Worm (Caenorhabditis elegans) whole organism, young adult: ENCODE results near the gene E04F6.9.

Source experiments
- B0035.1 ChIP-seq: sonication (generic microtip); optimal IDR thresholded peaks from 2 replicates; lab custom pipeline; 2016; ENCODE audit warnings: missing genetic modification characterization, mild to moderate bottlenecking, missing compliant biosample characterization, missing genotype, missing genetic modification reagents
- C06A6.2 ChIP-seq: fragments of 200-800 bp; sonication (Bioruptor generic); conservative IDR thresholded peaks from 2 replicates; pipeline ENCODE4 v1.3.6; 2022; ENCODE audit warnings: missing genetic modification characterization, missing compliant biosample characterization
- C17E4.6 ChIP-seq: fragments of 200-800 bp; sonication (Bioruptor generic); IDR thresholded peaks from 2 replicates; pipeline ENCODE4 v1.3.6; 2022; ENCODE audit warnings: missing genetic modification reagents, missing genetic modification characterization, missing compliant biosample characterization
- F10E7.11 ChIP-seq: sonication (generic microtip); optimal IDR thresholded peaks from 2 replicates; lab custom pipeline; 2017; ENCODE audit warnings: mild to moderate bottlenecking, missing genetic modification characterization, moderate library complexity, missing compliant biosample characterization
- F39B2.1 ChIP-seq: fragments of 200-800 bp; sonication (Bioruptor generic); IDR thresholded peaks from 2 replicates; pipeline ENCODE4 v1.3.6; 2022; ENCODE audit warnings: missing genetic modification reagents, missing genetic modification characterization, missing compliant biosample characterization
- F49E8.2 ChIP-seq: sonication (generic microtip); optimal IDR thresholded peaks from 3 replicates; lab custom pipeline; 2017; ENCODE audit warnings: missing genetic modification characterization, mild to moderate bottlenecking, missing compliant biosample characterization, antibody characterized with exemption, moderate library complexity; ENCODE audit not compliant: insufficient read depth
- F57C9.4 ChIP-seq: sonication (generic microtip); optimal IDR thresholded peaks from 2 replicates; lab custom pipeline; 2017; ENCODE audit warnings: mild to moderate bottlenecking, missing genetic modification characterization, missing compliant biosample characterization
- T07F8.4 ChIP-seq: sonication (generic microtip); optimal IDR thresholded peaks from 2 replicates; lab custom pipeline; 2016; ENCODE audit warnings: mild to moderate bottlenecking, missing genetic modification characterization, moderate library complexity, missing compliant biosample characterization
- Y79H2A.3 ChIP-seq: fragments of 200-800 bp; sonication (Bioruptor generic); conservative IDR thresholded peaks from 2 replicates; pipeline ENCODE4 v1.3.6; 2022; ENCODE audit warnings: missing genetic modification reagents, missing genetic modification characterization, missing compliant biosample characterization
- ama-1 ChIP-seq, 3 experiments: fragments of 150-350 bp in 1 of 3; sonication (generic microtip) in 2 of 3; optimal IDR thresholded peaks; 2 replicates each; lab custom pipeline; 2014 to 2018; ENCODE audit warnings: missing biosample characterization in 2 of 3, missing genetic modification characterization in 2 of 3, missing genetic modification reagents in 2 of 3
- atf-7 ChIP-seq: sonication (generic microtip); optimal IDR thresholded peaks from 2 replicates; lab custom pipeline; 2017; ENCODE audit warnings: mild to moderate bottlenecking, missing genetic modification characterization, missing compliant biosample characterization
- bed-1 ChIP-seq: fragments of 200-800 bp; sonication (Bioruptor generic); IDR thresholded peaks from 2 replicates; pipeline ENCODE4 v1.3.6; 2022; ENCODE audit warnings: missing genetic modification reagents, missing genetic modification characterization, missing compliant biosample characterization
- bed-2 ChIP-seq: fragments of 200-800 bp; sonication (Bioruptor generic); IDR thresholded peaks from 2 replicates; pipeline ENCODE4 v1.3.6; 2022; ENCODE audit warnings: missing genetic modification reagents, missing genetic modification characterization, missing compliant biosample characterization
- ccch-3 ChIP-seq: fragments of 200-800 bp; sonication (Bioruptor generic); optimal IDR thresholded peaks from 2 replicates; lab custom pipeline; 2018; ENCODE audit warnings: mild to moderate bottlenecking, missing genetic modification characterization, missing compliant biosample characterization
- dox-1 ChIP-seq: fragments of 200-800 bp; sonication (Bioruptor generic); IDR thresholded peaks from 2 replicates; pipeline ENCODE4 v1.3.6; 2022; ENCODE audit warnings: missing genetic modification reagents, missing genetic modification characterization, missing compliant biosample characterization
- dpl-1 ChIP-seq: fragments of 150-350 bp; optimal IDR thresholded peaks from 2 replicates; lab custom pipeline; 2014; ENCODE audit warnings: missing biosample characterization, missing genetic modification reagents, missing genetic modification characterization
- efl-1 ChIP-seq: fragments of 150-350 bp; optimal IDR thresholded peaks from 2 replicates; lab custom pipeline; 2014; ENCODE audit warnings: missing biosample characterization, missing genetic modification reagents, missing genetic modification characterization
- egrh-3 ChIP-seq: fragments of 200-800 bp; sonication (Bioruptor generic); IDR thresholded peaks from 2 replicates; pipeline ENCODE4 v1.3.6; 2022; ENCODE audit warnings: missing genetic modification reagents, missing genetic modification characterization, missing compliant biosample characterization
- fkh-3 ChIP-seq: sonication (generic microtip); optimal IDR thresholded peaks from 2 replicates; lab custom pipeline; 2016; ENCODE audit warnings: mild to moderate bottlenecking, missing genetic modification characterization, missing compliant biosample characterization
- hlh-12 ChIP-seq: sonication (generic microtip); optimal IDR thresholded peaks from 2 replicates; lab custom pipeline; 2016; ENCODE audit warnings: missing genetic modification characterization, missing compliant biosample characterization
- hmg-1.2 ChIP-seq: fragments of 200-800 bp; sonication (Bioruptor generic); IDR thresholded peaks from 2 replicates; pipeline ENCODE4 v1.3.6; 2022; ENCODE audit warnings: missing genetic modification reagents, missing genetic modification characterization, missing compliant biosample characterization
- hsf-1 ChIP-seq: fragments of 200-800 bp; sonication (Bioruptor generic); IDR thresholded peaks from 2 replicates; pipeline ENCODE4 v1.3.6; 2022; ENCODE audit warnings: missing genetic modification reagents, missing genetic modification characterization, missing compliant biosample characterization
- lin-40 ChIP-seq: sonication (generic microtip); optimal IDR thresholded peaks from 2 replicates; lab custom pipeline; 2016; ENCODE audit warnings: missing genetic modification characterization, mild to moderate bottlenecking, missing compliant biosample characterization, missing genotype, missing genetic modification reagents
- lir-1 ChIP-seq: fragments of 200-800 bp; sonication (Bioruptor generic); conservative IDR thresholded peaks from 2 replicates; pipeline ENCODE4 v1.3.6; 2022; ENCODE audit warnings: missing genetic modification reagents, missing genetic modification characterization, missing compliant biosample characterization
- lsy-27 ChIP-seq: sonication (generic microtip); optimal IDR thresholded peaks from 2 replicates; lab custom pipeline; 2017; ENCODE audit warnings: missing genetic modification characterization, mild to moderate bottlenecking, missing compliant biosample characterization, antibody characterized with exemption, missing genotype, borderline replicate concordance; ENCODE audit not compliant: insufficient read depth
- madf-6 ChIP-seq: fragments of 200-800 bp; sonication (Bioruptor generic); IDR thresholded peaks from 2 replicates; pipeline ENCODE4 v1.3.6; 2022; ENCODE audit warnings: missing genetic modification reagents, missing genetic modification characterization, missing compliant biosample characterization
- madf-8 ChIP-seq: fragments of 200-800 bp; sonication (Bioruptor generic); conservative IDR thresholded peaks from 2 replicates; pipeline ENCODE4 v1.3.6; 2022; ENCODE audit warnings: missing genetic modification reagents, missing genetic modification characterization, missing compliant biosample characterization
- mcd-1 ChIP-seq: fragments of 200-800 bp; sonication (Bioruptor generic); IDR thresholded peaks from 2 replicates; pipeline ENCODE4 v1.3.6; 2022; ENCODE audit warnings: missing genetic modification reagents, missing genetic modification characterization, missing compliant biosample characterization
- nfya-1 ChIP-seq: sonication (generic microtip); optimal IDR thresholded peaks from 2 replicates; lab custom pipeline; 2017; ENCODE audit warnings: antibody characterized with exemption, missing compliant biosample characterization, missing genetic modification characterization, borderline replicate concordance; ENCODE audit not compliant: insufficient read depth
- nfyb-1 ChIP-seq: fragments of 200-800 bp; sonication (Bioruptor generic); IDR thresholded peaks from 2 replicates; pipeline ENCODE4 v1.3.6; 2022; ENCODE audit warnings: missing genetic modification reagents, missing genetic modification characterization, missing compliant biosample characterization
- nhr-120 ChIP-seq: fragments of 200-800 bp; sonication (Bioruptor generic); IDR thresholded peaks from 2 replicates; pipeline ENCODE4 v1.3.6; 2022; ENCODE audit warnings: missing genetic modification characterization, missing compliant biosample characterization
- nhr-179 ChIP-seq: sonication (generic microtip); optimal IDR thresholded peaks from 2 replicates; lab custom pipeline; 2016; ENCODE audit warnings: mild to moderate bottlenecking, missing genetic modification characterization, missing compliant biosample characterization
- pbrm-1 ChIP-seq: fragments of 200-800 bp; sonication (Bioruptor generic); IDR thresholded peaks from 2 replicates; pipeline ENCODE4 v1.3.6; 2022; ENCODE audit warnings: missing genetic modification reagents, missing genetic modification characterization, missing compliant biosample characterization
- pha-4 ChIP-seq: fragments of 150-350 bp; sonication (generic microtip); optimal IDR thresholded peaks from 2 replicates; lab custom pipeline; 2014; ENCODE audit warnings: missing biosample characterization, missing genetic modification reagents, missing genetic modification characterization
- rcor-1 ChIP-seq: fragments of 200-800 bp; sonication (Bioruptor generic); IDR thresholded peaks from 2 replicates; pipeline ENCODE4 v1.3.6; 2022; ENCODE audit warnings: missing genetic modification reagents, missing genetic modification characterization, missing compliant biosample characterization
- rpc-1 ChIP-seq, 2 experiments: fragments of 150-350 bp in 1 of 2; sonication (generic microtip) in 1 of 2; optimal IDR thresholded peaks; 2 replicates each; lab custom pipeline; 2014 to 2018; ENCODE audit warnings: missing biosample characterization in 1 of 2, missing genetic modification characterization in 1 of 2, missing genetic modification reagents in 1 of 2, missing genotype in 1 of 2
- sdz-38 ChIP-seq: sonication (generic microtip); optimal IDR thresholded peaks from 2 replicates; lab custom pipeline; 2016; ENCODE audit warnings: missing genotype, missing genetic modification characterization, missing compliant biosample characterization
- snpc-4 ChIP-seq, 5 experiments: fragments of 150-350 bp in 1 of 5; sonication (generic microtip) in 4 of 5; optimal IDR thresholded peaks; 2 replicates each; lab custom pipeline; 2014 to 2018; ENCODE audit warnings: missing genetic modification characterization in 5 of 5, missing biosample characterization in 3 of 5, antibody characterized with exemption in 2 of 5, mild to moderate bottlenecking in 2 of 5, missing compliant biosample characterization in 2 of 5, missing genotype in 2 of 5, moderate library complexity in 2 of 5, missing genetic modification reagents in 1 of 5
- tbx-9 ChIP-seq: sonication (generic microtip); optimal IDR thresholded peaks from 2 replicates; lab custom pipeline; 2016; ENCODE audit warnings: borderline replicate concordance, missing genetic modification characterization, inconsistent platforms, missing compliant biosample characterization
- ztf-6 ChIP-seq: fragments of 200-800 bp; sonication (Bioruptor generic); IDR thresholded peaks from 2 replicates; pipeline ENCODE4 v1.3.6; 2022; ENCODE audit warnings: missing genetic modification reagents, missing genetic modification characterization, missing compliant biosample characterization

E04F6.9 gene

ce11 chrII:7207649-7208048 lies 4.3 kb downstream of the E04F6.9 start:
- TF ChIP-seq hmg-1.2 (GFP tag; lab: Robert Waterston, UW) (no peak), madf-8 (GFP tag; lab: Robert Waterston, UW) (no peak), Y79H2A.3 (GFP tag; lab: Robert Waterston, UW) (no peak)

ce11 chrII:7205388-7205787 lies 6.6 kb downstream of the E04F6.9 start, which contains the start of gene srd-59:
srd-59 (plus strand) TSS chrII:7205688.
- TF ChIP-seq F49E8.2 (no peak), ccch-3 (no peak), F39B2.1 (no peak), ama-1 (optimal IDR thresholded peaks at IDR 0.05; lab: Kevin White, UChicago) (no peak), ama-1 (GFP tag; optimal IDR thresholded peaks at IDR 0.05; lab: Kevin White, UChicago) (no peak), atf-7 (tag; lab: Kevin White, UChicago) (no peak)

ce11 chrII:7204951-7205350 lies 7.0 kb downstream of the E04F6.9 start, which contains the start of gene srd-58:
srd-58 (minus strand) TSS chrII:7205051.
- TF ChIP-seq dpl-1 (no peak), madf-6 (GFP tag; lab: Robert Waterston, UW) (no peak), F57C9.4 (tag; lab: Kevin White, UChicago) (no peak), C06A6.2 (GFP tag; lab: Robert Waterston, UW) (no peak), snpc-4 (GFP tag; optimal IDR thresholded peaks at IDR 0.05; lab: Kevin White, UChicago) (no peak), snpc-4 (tag; optimal IDR thresholded peaks at IDR 0.05; lab: Kevin White, UChicago) (no peak), B0035.1 (tag; lab: Kevin White, UChicago) (no peak), C17E4.6 (no peak)

- no peak for TF ChIP-seq lsy-27 (tag; lab: Kevin White, UChicago)
- no peak for TF ChIP-seq egrh-3
- TF ChIP-seq bed-2 (GFP tag; lab: Robert Waterston, UW), result no peak
- TF ChIP-seq hlh-12 (tag; lab: Kevin White, UChicago), result no peak
- TF ChIP-seq pha-4 (tag; lab: Kevin White, UChicago), result no peak
- no peak for TF ChIP-seq ztf-6 (GFP tag; lab: Robert Waterston, UW)
- no peak for TF ChIP-seq hsf-1 (GFP tag; lab: Robert Waterston, UW)
- TF ChIP-seq nhr-120, result no peak
- TF ChIP-seq tbx-9 (tag; lab: Kevin White, UChicago), result no peak
- TF ChIP-seq fkh-3 (tag; lab: Kevin White, UChicago), result no peak
- no peak for TF ChIP-seq efl-1 (GFP tag; lab: Kevin White, UChicago)
- no peak for TF ChIP-seq F10E7.11 (tag; lab: Kevin White, UChicago)
- no peak for TF ChIP-seq T07F8.4
- TF ChIP-seq lin-40 (tag; lab: Kevin White, UChicago), result no peak
Measured at ce11 chrII:7203110-7203509, 8.8 kb downstream of the E04F6.9 start, which contains the start of gene srd-56. srd-56 (minus strand) TSS chrII:7203210.

ce11 chrII:7200051-7200599 lies 11.8 kb downstream of the E04F6.9 start, which contains the start of gene pcrg-1:
pcrg-1 (plus strand) TSS chrII:7200549.
- TF ChIP-seq nfya-1, result no peak
- no peak for TF ChIP-seq ccch-3
- TF ChIP-seq bed-1 (GFP tag; lab: Robert Waterston, UW), result peak; percentile 80; the same call in 1 of the 2 replicates
- TF ChIP-seq dox-1 (GFP tag; lab: Robert Waterston, UW), result peak; percentile 90
- TF ChIP-seq C06A6.2 (GFP tag; lab: Robert Waterston, UW), result peak; percentile 69; the same call in 1 of the 2 replicates
- TF ChIP-seq F39B2.1, result 0 out of 2 replicates have a peak, but pooled peaks have one; percentile 11
- no peak; the same call in 1 of the 2 replicates for TF ChIP-seq pbrm-1
- peak; percentile 87 for TF ChIP-seq rpc-1 (optimal IDR thresholded peaks at IDR 0.05; lab: Kevin White, UChicago)
- peak; percentile 84 for TF ChIP-seq rpc-1 (tag; optimal IDR thresholded peaks at IDR 0.05; lab: Kevin White, UChicago)
- 0 out of 2 replicates have a peak, but pooled peaks have one; percentile 40 for TF ChIP-seq lir-1
- no peak for TF ChIP-seq nhr-179
- TF ChIP-seq mcd-1 (GFP tag; lab: Robert Waterston, UW), result peak; percentile 79; the same call in 1 of the 2 replicates
- TF ChIP-seq rcor-1, result peak; percentile 62
- peak; percentile 53 for TF ChIP-seq madf-8 (GFP tag; lab: Robert Waterston, UW)
- TF ChIP-seq sdz-38 (tag; lab: Kevin White, UChicago), result peak; percentile 28
- peak; percentile 84 for TF ChIP-seq nfyb-1 (GFP tag; lab: Robert Waterston, UW)
